Worm (Caenorhabditis elegans) whole organism, dauer: ENCODE results near the gene F58H1.2.

Experiments used
- unc-62 ChIP-seq: sonication (generic microtip); optimal IDR thresholded peaks from 2 replicates; lab custom pipeline; 2017; ENCODE audit warnings: missing biosample characterization, missing genetic modification reagents, missing genetic modification characterization

The F58H1.2 gene

ce11 chrV:11902161-11902560 lies 26.7 kb upstream of the F58H1.2 start:
- no peak for TF ChIP-seq unc-62 (GFP tag; lab: Kevin White, UChicago)

- TF ChIP-seq unc-62 (GFP tag; lab: Kevin White, UChicago), result no peak
Observed at ce11 chrV:11905977-11906376, 22.9 kb upstream of the F58H1.2 start.

ce11 chrV:11913283-11913682 lies 15.6 kb upstream of the F58H1.2 start:
- TF ChIP-seq unc-62 (GFP tag; lab: Kevin White, UChicago), result no peak

- no peak for TF ChIP-seq unc-62 (GFP tag; lab: Kevin White, UChicago)
Observed at ce11 chrV:11917186-11917585, 11.7 kb upstream of the F58H1.2 start, which contains the start of gene R31.2. R31.2 (plus strand) TSS chrV:11917573.

- no peak for TF ChIP-seq unc-62 (GFP tag; lab: Kevin White, UChicago)
Observed at ce11 chrV:11919639-11920038, 9.3 kb upstream of the F58H1.2 start.

- TF ChIP-seq unc-62 (GFP tag; lab: Kevin White, UChicago), result no peak
Observed at ce11 chrV:11921229-11921628, 7.7 kb upstream of the F58H1.2 start.

- no peak for TF ChIP-seq unc-62 (GFP tag; lab: Kevin White, UChicago)
Observed at ce11 chrV:11921689-11922517, 7.0 kb upstream of the F58H1.2 start.

- TF ChIP-seq unc-62 (GFP tag; lab: Kevin White, UChicago), result no peak
Observed at ce11 chrV:11927346-11927745, 1.6 kb upstream of the F58H1.2 start, which contains the start of gene osm-6. osm-6 (minus strand) TSS chrV:11927446.

- no peak for TF ChIP-seq unc-62 (GFP tag; lab: Kevin White, UChicago)
Observed at ce11 chrV:11933196-11934028, 4.5 kb downstream of the F58H1.2 start, which contains the start of the genes aman-2 and F58H1.3. aman-2 (minus strand) TSS chrV:11933246. F58H1.3 (plus strand) TSS chrV:11933978.

- no peak for TF ChIP-seq unc-62 (GFP tag; lab: Kevin White, UChicago)
Observed at ce11 chrV:11934848-11935247, 6.0 kb downstream of the F58H1.2 start, which contains the start of gene F58H1.8. F58H1.8 (plus strand) TSS chrV:11935148.

ce11 chrV:11937710-11938109 lies 8.8 kb downstream of the F58H1.2 start, which contains the start of gene gpla-1:
gpla-1 (minus strand) TSS chrV:11937810.
- TF ChIP-seq unc-62 (GFP tag; lab: Kevin White, UChicago), result no peak

- no peak for TF ChIP-seq unc-62 (GFP tag; lab: Kevin White, UChicago)
Observed at ce11 chrV:11940329-11940728, 11.4 kb downstream of the F58H1.2 start.

ce11 chrV:11941664-11942063 lies 12.8 kb downstream of the F58H1.2 start:
- TF ChIP-seq unc-62 (GFP tag; lab: Kevin White, UChicago), result no peak

ce11 chrV:11942325-11942724 lies 13.4 kb downstream of the F58H1.2 start, which contains the start of gene F58H1.6:
F58H1.6 (plus strand) TSS chrV:11942625.
- TF ChIP-seq unc-62 (GFP tag; lab: Kevin White, UChicago), result no peak

ce11 chrV:11943737-11944136 lies 14.8 kb downstream of the F58H1.2 start:
- TF ChIP-seq unc-62 (GFP tag; lab: Kevin White, UChicago), result no peak

ce11 chrV:11945429-11945828 lies 16.5 kb downstream of the F58H1.2 start:
- TF ChIP-seq unc-62 (GFP tag; lab: Kevin White, UChicago), result no peak
